Fruit fly (Drosophila melanogaster): ENCODE measurements around the gene Edem1.

The Edem1 gene

DNA sequence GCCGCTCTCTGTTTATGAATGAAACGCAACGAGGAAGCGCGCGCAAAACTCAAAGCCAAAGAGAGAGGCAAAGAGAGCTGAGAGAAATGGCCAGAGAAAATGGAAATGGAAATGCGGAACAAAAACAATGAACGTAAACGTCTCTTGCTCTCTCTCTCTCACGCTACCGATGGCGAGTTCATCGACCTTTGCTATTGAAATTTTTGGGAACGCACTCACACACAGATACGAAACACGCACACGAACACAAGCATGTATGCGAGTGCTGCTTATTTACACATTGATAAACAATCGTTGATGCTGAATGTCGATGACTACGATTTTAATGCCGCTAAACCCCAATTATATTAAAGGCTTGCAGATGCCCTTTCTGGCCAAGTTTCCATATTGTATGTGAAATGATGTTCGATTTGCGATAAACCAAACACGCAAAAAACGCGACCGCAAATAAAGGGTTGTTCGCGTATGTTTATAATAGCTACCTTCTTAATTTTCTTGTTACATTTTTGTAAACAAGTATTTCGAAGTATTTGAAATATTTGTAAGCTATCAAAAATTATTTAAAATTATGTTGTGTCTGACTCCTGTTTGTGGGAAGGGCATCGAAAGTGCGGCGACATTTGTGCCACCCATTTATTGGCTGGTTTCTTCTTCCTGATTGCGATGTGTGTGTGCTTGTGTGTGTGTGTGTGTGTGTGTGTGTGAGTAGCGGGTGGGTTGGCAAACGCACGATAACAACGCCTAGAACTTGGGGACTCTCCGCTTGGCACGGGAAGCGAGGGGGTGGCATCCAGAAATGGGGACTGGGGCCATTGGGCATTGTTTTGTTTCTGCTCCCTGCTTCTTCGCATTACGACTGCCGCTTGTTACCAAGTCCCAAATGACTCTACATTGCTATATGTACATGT is 35.0 kb upstream of the Edem1 start (continued):
- TF ChIP-seq dmrt11E (tag; optimal IDR thresholded peaks at IDR 0.05) (peak; percentile 77), CG4820 (GFP tag; optimal IDR thresholded peaks at IDR 0.05) (peak; percentile 57), CG9437 (GFP tag; optimal IDR thresholded peaks at IDR 0.05) (peak; percentile 67), CG1647 (GFP tag; optimal IDR thresholded peaks at IDR 0.05) (no peak), CG7372 (GFP tag; IDR thresholded peaks at IDR 0.05) (peak; percentile 37), bbx (GFP tag; IDR thresholded peaks at IDR 0.05; ENCODE audit: partially characterized antibody) (no peak), CG1602 (GFP tag; optimal IDR thresholded peaks at IDR 0.05) (peak; percentile 66), CG16813 (GFP tag; IDR thresholded peaks at IDR 0.05; ENCODE audit: partially characterized antibody) (no peak), odd (GFP tag; optimal IDR thresholded peaks at IDR 0.05) (peak; percentile 20), zen (tag; optimal IDR thresholded peaks at IDR 0.05) (peak; percentile 32), CG7556 (GFP tag; optimal IDR thresholded peaks at IDR 0.05) (peak; percentile 89), inv (GFP tag; IDR thresholded peaks at IDR 0.05; ENCODE audit: partially characterized antibody) (no peak), sob (GFP tag; IDR thresholded peaks at IDR 0.05) (no peak; the same call in 1 of the 2 replicates), CG10267 (tag; optimal IDR thresholded peaks at IDR 0.05) (peak; percentile 63), stwl (tag; optimal IDR thresholded peaks at IDR 0.05) (no peak), CG11398 (GFP tag; optimal IDR thresholded peaks at IDR 0.05) (peak; percentile 48), CG10654 (GFP tag; optimal IDR thresholded peaks at IDR 0.05) (peak; percentile 44), NFAT (GFP tag; IDR thresholded peaks at IDR 0.05) (no peak), GATAe (GFP tag; conservative IDR thresholded peaks at IDR 0.05) (no peak), CG12659 (GFP tag; optimal IDR thresholded peaks at IDR 0.05) (peak; percentile 36), Rx (GFP tag; IDR thresholded peaks at IDR 0.05) (no peak), CG9797 (GFP tag; optimal IDR thresholded peaks at IDR 0.05) (no peak), Dip3 (GFP tag; optimal IDR thresholded peaks at IDR 0.05) (peak; percentile 79), CG16863 (GFP tag; optimal IDR thresholded peaks at IDR 0.05) (peak; percentile 77), gce (GFP tag; IDR thresholded peaks at IDR 0.05) (0 out of 3 replicates have a peak, but pooled peaks have one; percentile 5), CG18476 (GFP tag; optimal IDR thresholded peaks at IDR 0.05) (peak; percentile 50), tap (tag; optimal IDR thresholded peaks at IDR 0.05) (peak; percentile 33), ab (GFP tag; optimal IDR thresholded peaks at IDR 0.05) (peak; percentile 19), CG12744 (GFP tag; optimal IDR thresholded peaks at IDR 0.05) (peak; percentile 43), aop (GFP tag; IDR thresholded peaks at IDR 0.05) (no peak), ranshi (GFP tag; IDR thresholded peaks at IDR 0.05) (0 out of 2 replicates have a peak, but pooled peaks have one; percentile 50), CG7928 (GFP tag; optimal IDR thresholded peaks at IDR 0.05) (no peak), pfk (GFP tag; optimal IDR thresholded peaks at IDR 0.05) (peak; percentile 15), Myb (GFP tag; optimal IDR thresholded peaks at IDR 0.05) (peak; percentile 29), CG2202 (tag; optimal IDR thresholded peaks at IDR 0.05) (peak; percentile 59), mld (GFP tag; IDR thresholded peaks at IDR 0.05; ENCODE audit: partially characterized antibody) (no peak), fu2 (GFP tag; optimal IDR thresholded peaks at IDR 0.05) (peak; percentile 40), CoRest (tag; optimal IDR thresholded peaks at IDR 0.05) (peak; percentile 86), CG7987 (GFP tag; optimal IDR thresholded peaks at IDR 0.05) (no peak), Dref (GFP tag; IDR thresholded peaks at IDR 0.05) (no peak), CG42726 (GFP tag; IDR thresholded peaks at IDR 0.05; ENCODE audit: partially characterized antibody) (no peak), ttk (GFP tag; IDR thresholded peaks at IDR 0.05) (0 out of 2 replicates have a peak, but pooled peaks have one; percentile 18), CG3838 (GFP tag; optimal IDR thresholded peaks at IDR 0.05) (no peak), CG7745 (tag; optimal IDR thresholded peaks at IDR 0.05) (no peak), lmd (GFP tag; IDR thresholded peaks at IDR 0.05) (peak; percentile 68), ERR (GFP tag; optimal IDR thresholded peaks at IDR 0.05) (no peak), fd102C (GFP tag; optimal IDR thresholded peaks at IDR 0.05) (no peak), CG8388 (GFP tag; optimal IDR thresholded peaks at IDR 0.05) (peak; percentile 78)
